Worm (Caenorhabditis elegans) whole organism, L4 larva: ENCODE data around the gene glr-1.

Experiments
- T20F7.1 ChIP-seq: fragments of 200-800 bp; sonication (Bioruptor generic); optimal IDR thresholded peaks from 2 replicates; lab custom pipeline; 2018; ENCODE audit warnings: mild to moderate bottlenecking, missing genetic modification characterization, missing compliant biosample characterization
- Y105C5A.15 ChIP-seq: fragments of 200-800 bp; sonication (Bioruptor generic); IDR thresholded peaks from 2 replicates; pipeline ENCODE4 v1.3.6; 2022; ENCODE audit warnings: missing genetic modification characterization, missing compliant biosample characterization
- dpl-1 ChIP-seq: fragments of 150-350 bp; optimal IDR thresholded peaks from 2 replicates; lab custom pipeline; 2014; ENCODE audit warnings: missing biosample characterization, missing genetic modification reagents, missing genetic modification characterization
- egl-27 ChIP-seq: sonication (generic microtip); optimal IDR thresholded peaks from 3 replicates; lab custom pipeline; 2017; ENCODE audit warnings: missing biosample characterization, missing genetic modification reagents, missing genetic modification characterization
- hmg-1.1 ChIP-seq: fragments of 200-800 bp; sonication (Bioruptor generic); IDR thresholded peaks from 2 replicates; pipeline ENCODE4 v1.3.6; 2022; ENCODE audit warnings: missing genetic modification reagents, missing genetic modification characterization, missing compliant biosample characterization
- madf-5 ChIP-seq, 2 experiments: fragments of 200-800 bp; sonication (Bioruptor generic); IDR thresholded peaks; 2 replicates each; pipeline ENCODE4 v1.3.6; 2022; ENCODE audit warnings: missing compliant biosample characterization in 2 of 2, missing genetic modification characterization in 2 of 2
- pha-4 ChIP-seq, 2 experiments: fragments of 150-350 bp in 1 of 2; fragments of 200-800 bp in 1 of 2; sonication (Bioruptor generic) in 1 of 2; IDR thresholded peaks in 1 of 2; optimal IDR thresholded peaks in 1 of 2; 2 replicates each; pipeline versions ENCODE4 v1.3.6 to Lab custom; 2014 to 2022; ENCODE audit warnings: missing genetic modification characterization in 2 of 2, missing genetic modification reagents in 2 of 2, missing biosample characterization in 1 of 2, missing compliant biosample characterization in 1 of 2
- unc-130 ChIP-seq: sonication (generic microtip); optimal IDR thresholded peaks from 2 replicates; lab custom pipeline; 2016; ENCODE audit warnings: missing genetic modification reagents, missing genetic modification characterization, missing compliant biosample characterization
- zfp-3 ChIP-seq: fragments of 200-800 bp; sonication (Bioruptor generic); conservative IDR thresholded peaks from 2 replicates; pipeline ENCODE4 v1.3.6; 2022; ENCODE audit warnings: missing genetic modification reagents, missing genetic modification characterization, missing compliant biosample characterization
- zip-11 ChIP-seq: fragments of 200-800 bp; sonication (Bioruptor generic); IDR thresholded peaks from 2 replicates; pipeline ENCODE4 v1.3.6; 2022; ENCODE audit warnings: missing genetic modification characterization, missing compliant biosample characterization
- zip-2 ChIP-seq: fragments of 150-350 bp; optimal IDR thresholded peaks from 2 replicates; lab custom pipeline; 2014; ENCODE audit warnings: missing biosample characterization, missing genetic modification characterization

ce11 chrIII:8609683-8610082, 21.2 kb upstream of the glr-1 start, which contains the start of gene C06E1.9:
- TF ChIP-seq zip-11 (GFP tag; lab: Robert Waterston, UW) (no peak), hmg-1.1 (GFP tag; lab: Robert Waterston, UW) (no peak), dpl-1 (GFP tag; lab: Kevin White, UChicago) (no peak), T20F7.1 (no peak), madf-5 (GFP tag; IDR thresholded peaks at IDR 0.05; lab: Robert Waterston, UW) (no peak), egl-27 (tag; lab: Kevin White, UChicago) (no peak), Y105C5A.15 (GFP tag; lab: Robert Waterston, UW) (no peak), zip-2 (tag; lab: Kevin White, UChicago) (no peak), unc-130 (GFP tag; lab: Kevin White, UChicago) (no peak), zfp-3 (no peak), pha-4 (GFP tag; IDR thresholded peaks at IDR 0.05; lab: Robert Waterston, UW) (no peak), pha-4 (tag; optimal IDR thresholded peaks at IDR 0.05; lab: Kevin White, UChicago) (no peak)
